Fruit fly (Drosophila melanogaster): ENCODE measurements around the gene CG18823.
A peak's percentile ranks its signal among the peaks of the same experiment; 100 is the strongest.

Gene CG18823

DNA sequence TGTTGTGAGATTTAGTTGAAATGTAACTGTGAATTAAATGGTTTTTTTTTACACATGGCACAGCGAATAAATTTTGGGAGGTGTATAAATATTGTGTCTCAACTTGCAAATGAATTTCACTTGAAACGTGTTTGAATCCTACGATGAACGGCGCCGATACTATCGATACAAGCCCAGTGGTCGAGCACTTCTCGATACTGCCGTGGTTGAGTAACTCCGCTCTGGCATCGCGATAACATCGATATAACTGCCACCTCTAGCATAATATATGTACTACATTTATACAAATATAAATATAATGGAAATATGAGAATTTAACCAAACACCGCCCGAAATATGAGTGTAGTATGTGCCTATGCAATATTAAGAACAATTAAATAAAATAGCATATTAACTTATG is 42.7 kb downstream of the CG18823 start (continued):
- TF ChIP-seq CG9817 (tag; optimal IDR thresholded peaks at IDR 0.05) (peak; percentile 13), dan (GFP tag; IDR thresholded peaks at IDR 0.05) (no peak), Blimp-1 (GFP tag; optimal IDR thresholded peaks at IDR 0.05) (no peak), CG42726 (GFP tag; IDR thresholded peaks at IDR 0.05; ENCODE audit: partially characterized antibody) (peak; percentile 99), fu2 (GFP tag; optimal IDR thresholded peaks at IDR 0.05) (no peak), klu (GFP tag; IDR thresholded peaks at IDR 0.05) (no peak), Neu2 (GFP tag; optimal IDR thresholded peaks at IDR 0.05; ENCODE audit: borderline replicate concordance) (no peak), knrl (GFP tag; IDR thresholded peaks at IDR 0.05; ENCODE audit: partially characterized antibody) (peak; percentile 98), CG31224 (GFP tag; IDR thresholded peaks at IDR 0.05) (no peak), Awh (GFP tag; IDR thresholded peaks at IDR 0.05) (no peak), CG15514 (GFP tag; optimal IDR thresholded peaks at IDR 0.05) (peak; percentile 51), CG13775 (GFP tag; optimal IDR thresholded peaks at IDR 0.05) (no peak), Gsc (GFP tag; IDR thresholded peaks at IDR 0.05) (no peak), zfh2 (GFP tag; optimal IDR thresholded peaks at IDR 0.05) (peak; percentile 35), Bdp1 (GFP tag; optimal IDR thresholded peaks at IDR 0.05) (no peak), Adf1 (GFP tag; IDR thresholded peaks at IDR 0.05) (no peak), CG3838 (GFP tag; optimal IDR thresholded peaks at IDR 0.05) (no peak), corto (GFP tag; optimal IDR thresholded peaks at IDR 0.05) (no peak), salm (tag; optimal IDR thresholded peaks at IDR 0.05) (no peak), sima (GFP tag; optimal IDR thresholded peaks at IDR 0.05) (no peak), CG8388 (GFP tag; optimal IDR thresholded peaks at IDR 0.05) (no peak), Poxn (GFP tag; IDR thresholded peaks at IDR 0.05) (no peak), CG12942 (GFP tag; optimal IDR thresholded peaks at IDR 0.05) (no peak), bbx (GFP tag; IDR thresholded peaks at IDR 0.05; ENCODE audit: partially characterized antibody) (peak; percentile 100), Atf-2 (GFP tag; optimal IDR thresholded peaks at IDR 0.05) (no peak), HLH54F (GFP tag; optimal IDR thresholded peaks at IDR 0.05) (no peak), MTF-1 (GFP tag; optimal IDR thresholded peaks at IDR 0.05; ENCODE audit: borderline replicate concordance) (no peak), crp (GFP tag; optimal IDR thresholded peaks at IDR 0.05) (peak in 1 of 2 experiments; percentile 24), CG3407 (GFP tag; optimal IDR thresholded peaks at IDR 0.05) (no peak), CG11504 (tag; optimal IDR thresholded peaks at IDR 0.05) (peak; percentile 16), otp (GFP tag; IDR thresholded peaks at IDR 0.05) (no peak), CG11560 (tag; IDR thresholded peaks at IDR 0.05) (no peak), HLH4C (GFP tag; IDR thresholded peaks at IDR 0.05; ENCODE audit: partially characterized antibody) (peak; percentile 94), BtbVII (GFP tag; optimal IDR thresholded peaks at IDR 0.05) (no peak), aop (GFP tag; IDR thresholded peaks at IDR 0.05) (no peak), inv (GFP tag; IDR thresholded peaks at IDR 0.05; ENCODE audit: partially characterized antibody) (peak; percentile 97), nerfin-1 (tag; optimal IDR thresholded peaks at IDR 0.05) (no peak), CG17802 (tag; optimal IDR thresholded peaks at IDR 0.05) (no peak), NK7.1 (GFP tag; optimal IDR thresholded peaks at IDR 0.05) (no peak), CG6175 (GFP tag; IDR thresholded peaks at IDR 0.05) (no peak), scrt (GFP tag; optimal IDR thresholded peaks at IDR 0.05) (no peak), Doc3 (GFP tag; IDR thresholded peaks at IDR 0.05; ENCODE audit: partially characterized antibody) (peak; percentile 92), da (GFP tag; optimal IDR thresholded peaks at IDR 0.05) (no peak), CG15269 (tag; optimal IDR thresholded peaks at IDR 0.05) (no peak), Ravus (GFP tag; IDR thresholded peaks at IDR 0.05) (no peak), CG7372 (GFP tag; IDR thresholded peaks at IDR 0.05) (no peak), cas (GFP tag; IDR thresholded peaks at IDR 0.05) (no peak), CG16779 (GFP tag; IDR thresholded peaks at IDR 0.05) (no peak), Max (GFP tag; optimal IDR thresholded peaks at IDR 0.05) (no peak), Usf (GFP tag; optimal IDR thresholded peaks at IDR 0.05) (no peak), Tbp (GFP tag; optimal IDR thresholded peaks at IDR 0.05) (no peak)
